Worm (Caenorhabditis elegans) whole organism, mixed stage, embryonic: ENCODE data around the gene rbm-7.

Experiments
- M03D4.4 ChIP-seq: sonication (generic microtip); optimal IDR thresholded peaks from 2 replicates; lab custom pipeline; 2017; ENCODE audit warnings: mild to moderate bottlenecking, missing genetic modification characterization, missing compliant biosample characterization
- ceh-39 ChIP-seq: fragments of 150-350 bp; optimal IDR thresholded peaks from 2 replicates; lab custom pipeline; 2014; ENCODE audit warnings: missing biosample characterization, missing genetic modification characterization
- elt-3 ChIP-seq: fragments of 150-350 bp; optimal IDR thresholded peaks from 2 replicates; lab custom pipeline; 2014; ENCODE audit warnings: missing biosample characterization, missing genetic modification characterization
- mab-5 ChIP-seq: fragments of 150-350 bp; optimal IDR thresholded peaks from 2 replicates; lab custom pipeline; 2014; ENCODE audit warnings: missing biosample characterization, missing genetic modification characterization
- nhr-2 ChIP-seq: fragments of 150-350 bp; optimal IDR thresholded peaks from 2 replicates; lab custom pipeline; 2014; ENCODE audit warnings: missing biosample characterization, missing genetic modification characterization
- nhr-76 ChIP-seq: sonication (generic microtip); optimal IDR thresholded peaks from 2 replicates; lab custom pipeline; 2017; ENCODE audit warnings: missing biosample characterization, missing genetic modification characterization
- pha-4 ChIP-seq: fragments of 150-350 bp; optimal IDR thresholded peaks from 2 replicates; lab custom pipeline; 2018; ENCODE audit warnings: missing biosample characterization, missing genetic modification reagents, missing genetic modification characterization
- ztf-11 ChIP-seq: fragments of 150-350 bp; optimal IDR thresholded peaks from 2 replicates; lab custom pipeline; 2014; ENCODE audit warnings: missing biosample characterization, missing genetic modification characterization

- TF ChIP-seq M03D4.4 (tag; lab: Kevin White, UChicago) (no peak), elt-3 (no peak), ceh-39 (no peak), nhr-76 (tag; lab: Kevin White, UChicago) (no peak), pha-4 (tag; lab: Kevin White, UChicago) (no peak), nhr-2 (no peak), ztf-11 (tag; lab: Kevin White, UChicago) (no peak), mab-5 (tag; lab: Kevin White, UChicago) (no peak)
Measured at ce11 chrIII:12952615-12953014, 20.9 kb upstream of the rbm-7 start.
